Worm (Caenorhabditis elegans) whole organism, L1 larva: ENCODE data around the gene tctn-1.

ENCODE experiments used
- C04F5.9 ChIP-seq: sonication (generic microtip); optimal IDR thresholded peaks from 2 replicates; lab custom pipeline; 2016; ENCODE audit warnings: missing genetic modification characterization, missing compliant biosample characterization
- C16A3.4 ChIP-seq: fragments of 150-350 bp; optimal IDR thresholded peaks from 2 replicates; lab custom pipeline; 2014; ENCODE audit warnings: missing biosample characterization, missing genetic modification characterization
- C34B4.2 ChIP-seq: sonication (generic microtip); optimal IDR thresholded peaks from 2 replicates; lab custom pipeline; 2017; ENCODE audit warnings: mild to moderate bottlenecking, missing genetic modification characterization, missing compliant biosample characterization
- F16B12.6 ChIP-seq: fragments of 150-350 bp; optimal IDR thresholded peaks from 2 replicates; lab custom pipeline; 2014; ENCODE audit warnings: missing biosample characterization, missing genetic modification characterization
- aly-2 ChIP-seq: fragments of 150-350 bp; optimal IDR thresholded peaks from 2 replicates; lab custom pipeline; 2014; ENCODE audit warnings: missing biosample characterization, missing genetic modification characterization
- ama-1 ChIP-seq: fragments of 150-350 bp; optimal IDR thresholded peaks from 2 replicates; lab custom pipeline; 2014
- ceh-88 ChIP-seq: fragments of 200-800 bp; sonication (Bioruptor generic); IDR thresholded peaks from 2 replicates; pipeline ENCODE4 v1.3.6; 2022; ENCODE audit warnings: missing genetic modification characterization, missing compliant biosample characterization
- dpl-1 ChIP-seq, 3 experiments: fragments of 150-350 bp in 2 of 3; sonication (generic microtip) in 1 of 3; optimal IDR thresholded peaks; 2 replicates each; lab custom pipeline; 2014 to 2017; ENCODE audit warnings: missing biosample characterization in 3 of 3, missing genetic modification characterization in 3 of 3, missing genetic modification reagents in 3 of 3
- dsc-1 ChIP-seq: sonication (generic microtip); optimal IDR thresholded peaks from 2 replicates; lab custom pipeline; 2016; ENCODE audit warnings: mild to moderate bottlenecking, missing genetic modification characterization, missing compliant biosample characterization
- efl-1 ChIP-seq, 4 experiments: fragments of 150-350 bp; optimal IDR thresholded peaks in 3 of 4; peaks in 1 of 4; 1 replicate in 1 of 4; 2 replicates in 3 of 4; lab custom pipeline; 2014; ENCODE audit warnings: missing biosample characterization in 2 of 4, missing genetic modification characterization in 2 of 4, missing genetic modification reagents in 2 of 4
- egl-13 ChIP-seq: sonication (generic microtip); optimal IDR thresholded peaks from 2 replicates; lab custom pipeline; 2016; ENCODE audit warnings: missing genotype, missing genetic modification reagents, missing genetic modification characterization, missing compliant biosample characterization
- ets-5 ChIP-seq: fragments of 200-800 bp; sonication (Bioruptor generic); IDR thresholded peaks from 2 replicates; pipeline ENCODE4 v1.3.6; 2022; ENCODE audit warnings: missing genetic modification characterization, missing compliant biosample characterization
- fkh-4 ChIP-seq: sonication (generic microtip); optimal IDR thresholded peaks from 2 replicates; lab custom pipeline; 2016; ENCODE audit warnings: missing compliant biosample characterization, missing genetic modification characterization, borderline replicate concordance
- fkh-8 ChIP-seq: sonication (generic microtip); optimal IDR thresholded peaks from 2 replicates; lab custom pipeline; 2016; ENCODE audit warnings: mild to moderate bottlenecking, missing genetic modification characterization, missing compliant biosample characterization
- grh-1 ChIP-seq: fragments of 200-800 bp; sonication (Bioruptor generic); IDR thresholded peaks from 2 replicates; pipeline ENCODE4 v1.3.6; 2022; ENCODE audit warnings: missing genetic modification reagents, missing genetic modification characterization, missing compliant biosample characterization
- irx-1 ChIP-seq: sonication (generic microtip); optimal IDR thresholded peaks from 2 replicates; lab custom pipeline; 2016; ENCODE audit warnings: missing genetic modification characterization, missing compliant biosample characterization
- isw-1 ChIP-seq: fragments of 200-800 bp; sonication (Bioruptor generic); IDR thresholded peaks from 2 replicates; pipeline ENCODE4 v1.3.6; 2022; ENCODE audit warnings: missing genetic modification characterization, missing compliant biosample characterization
- lin-13 ChIP-seq: fragments of 150-350 bp; optimal IDR thresholded peaks from 2 replicates; lab custom pipeline; 2014; ENCODE audit warnings: missing biosample characterization, missing genetic modification reagents, missing genetic modification characterization
- lin-14 ChIP-seq: fragments of 200-800 bp; sonication (Bioruptor generic); optimal IDR thresholded peaks from 2 replicates; lab custom pipeline; 2018; ENCODE audit warnings: mild to moderate bottlenecking, missing genetic modification characterization, moderate library complexity, missing compliant biosample characterization
- lin-35 ChIP-seq, 2 experiments: fragments of 150-350 bp; optimal IDR thresholded peaks; 2 replicates each; lab custom pipeline; 2014; ENCODE audit warnings: missing biosample characterization in 2 of 2, missing genetic modification characterization in 2 of 2, missing genetic modification reagents in 2 of 2
- lir-3 ChIP-seq: sonication (generic microtip); optimal IDR thresholded peaks from 2 replicates; lab custom pipeline; 2016; ENCODE audit warnings: mild to moderate bottlenecking, missing genetic modification characterization, moderate library complexity, missing compliant biosample characterization; ENCODE audit not compliant: poor library complexity
- lsy-2 ChIP-seq, 2 experiments: fragments of 150-350 bp; optimal IDR thresholded peaks; 2 replicates each; lab custom pipeline; 2014; ENCODE audit warnings: missing biosample characterization in 2 of 2, missing genetic modification characterization in 2 of 2
- mab-9 ChIP-seq: fragments of 200-800 bp; sonication (Bioruptor generic); IDR thresholded peaks from 2 replicates; pipeline ENCODE4 v1.3.6; 2022; ENCODE audit warnings: missing genetic modification reagents, missing genetic modification characterization, missing compliant biosample characterization
- mep-1 ChIP-seq: fragments of 150-350 bp; optimal IDR thresholded peaks from 2 replicates; lab custom pipeline; 2014; ENCODE audit warnings: missing biosample characterization, missing genetic modification characterization
- nhr-11 ChIP-seq: fragments of 150-350 bp; optimal IDR thresholded peaks from 2 replicates; lab custom pipeline; 2014; ENCODE audit warnings: missing biosample characterization, missing genetic modification characterization
- nhr-12 ChIP-seq: sonication (generic microtip); optimal IDR thresholded peaks from 2 replicates; lab custom pipeline; 2017; ENCODE audit warnings: missing biosample characterization, missing genetic modification characterization
- nhr-19 ChIP-seq: fragments of 200-800 bp; sonication (Bioruptor generic); conservative IDR thresholded peaks from 2 replicates; pipeline ENCODE4 v1.3.6; 2022; ENCODE audit warnings: missing genetic modification characterization, missing compliant biosample characterization
- nhr-20 ChIP-seq: sonication (generic microtip); optimal IDR thresholded peaks from 2 replicates; lab custom pipeline; 2016; ENCODE audit warnings: mild to moderate bottlenecking, missing genetic modification characterization, missing compliant biosample characterization
- nhr-47 ChIP-seq: sonication (generic microtip); optimal IDR thresholded peaks from 2 replicates; lab custom pipeline; 2016; ENCODE audit warnings: mild to moderate bottlenecking, missing genetic modification characterization, moderate library complexity, missing compliant biosample characterization
- nhr-71 ChIP-seq: sonication (generic microtip); optimal IDR thresholded peaks from 2 replicates; lab custom pipeline; 2016; ENCODE audit warnings: mild to moderate bottlenecking, missing genetic modification characterization, moderate library complexity, missing compliant biosample characterization
- nhr-85 ChIP-seq: sonication (generic microtip); peaks from one replicate; lab custom pipeline; 2016; ENCODE audit warnings: missing genetic modification characterization, inconsistent platforms, missing compliant biosample characterization
- pag-3 ChIP-seq: sonication (generic microtip); optimal IDR thresholded peaks from 2 replicates; lab custom pipeline; 2017; ENCODE audit warnings: missing genetic modification characterization, mild to moderate bottlenecking, missing compliant biosample characterization, antibody characterized with exemption, borderline replicate concordance; ENCODE audit not compliant: insufficient read depth
- pqm-1 ChIP-seq: sonication (generic microtip); optimal IDR thresholded peaks from 3 replicates; lab custom pipeline; 2017; ENCODE audit warnings: missing biosample characterization, missing genetic modification characterization
- rnt-1 ChIP-seq: sonication (generic microtip); optimal IDR thresholded peaks from 2 replicates; lab custom pipeline; 2016; ENCODE audit warnings: mild to moderate bottlenecking, missing genetic modification characterization, moderate library complexity, missing compliant biosample characterization
- skn-1 ChIP-seq: fragments of 150-350 bp; optimal IDR thresholded peaks from 2 replicates; lab custom pipeline; 2014; ENCODE audit warnings: missing biosample characterization, missing genetic modification characterization
- snu-23 ChIP-seq: sonication (generic microtip); optimal IDR thresholded peaks from 2 replicates; lab custom pipeline; 2016; ENCODE audit warnings: missing genetic modification characterization, missing compliant biosample characterization
- swsn-7 ChIP-seq: sonication (generic microtip); optimal IDR thresholded peaks from 2 replicates; lab custom pipeline; 2016; ENCODE audit warnings: missing genetic modification characterization, missing compliant biosample characterization
- tbx-2 ChIP-seq: sonication (generic microtip); optimal IDR thresholded peaks from 2 replicates; lab custom pipeline; 2016; ENCODE audit warnings: missing genetic modification characterization, missing compliant biosample characterization
- unc-86 ChIP-seq: sonication (generic microtip); optimal IDR thresholded peaks from 2 replicates; lab custom pipeline; 2016; ENCODE audit warnings: missing genetic modification characterization, missing compliant biosample characterization
- unc-98 ChIP-seq: fragments of 200-800 bp; sonication (Bioruptor generic); IDR thresholded peaks from 2 replicates; pipeline ENCODE4 v1.3.6; 2022; ENCODE audit warnings: missing genetic modification characterization, missing compliant biosample characterization
- xbp-1 ChIP-seq: sonication (generic microtip); optimal IDR thresholded peaks from 2 replicates; lab custom pipeline; 2016; ENCODE audit warnings: missing genetic modification characterization, missing compliant biosample characterization
- zip-4 ChIP-seq: fragments of 200-800 bp; sonication (Bioruptor generic); optimal IDR thresholded peaks from 2 replicates; lab custom pipeline; 2018; ENCODE audit warnings: mild to moderate bottlenecking, missing genetic modification characterization, moderate library complexity, missing compliant biosample characterization
- ztf-11 ChIP-seq, 2 experiments: sonication (generic microtip); optimal IDR thresholded peaks; 2 replicates each; lab custom pipeline; 2016 to 2017; ENCODE audit warnings: missing genetic modification characterization in 2 of 2, missing biosample characterization in 1 of 2, missing compliant biosample characterization in 1 of 2
- ztf-4 ChIP-seq: fragments of 150-350 bp; optimal IDR thresholded peaks from 2 replicates; lab custom pipeline; 2014; ENCODE audit warnings: missing biosample characterization, missing genetic modification characterization

The tctn-1 gene

DNA sequence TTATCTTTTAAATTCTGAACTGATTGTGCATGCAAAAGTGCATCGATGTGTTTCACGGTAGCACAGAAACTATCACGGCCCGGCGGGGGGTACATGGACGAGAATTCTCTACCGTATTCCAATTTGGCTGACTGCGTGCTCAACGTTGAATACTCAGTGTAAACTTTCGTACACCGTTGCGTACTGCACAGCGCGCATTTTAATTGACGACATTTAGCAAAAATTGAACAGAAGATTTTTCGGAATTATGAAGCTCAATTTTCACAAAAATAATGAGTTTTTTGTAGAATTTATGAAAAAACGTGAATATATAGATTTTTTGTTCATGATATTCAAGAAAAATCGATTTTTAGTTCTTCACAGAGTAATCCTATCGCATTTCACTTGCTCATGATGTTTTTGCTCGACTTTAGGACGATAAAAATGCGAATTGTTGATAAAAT, 22.1 kb downstream of the tctn-1 start (continued):
- peak; percentile 20 for TF ChIP-seq C34B4.2
- peak; percentile 84 for TF ChIP-seq lin-14 (GFP tag; lab: Kevin White, UChicago)
- TF ChIP-seq zip-4: peak; percentile 63
- peak; percentile 65 for TF ChIP-seq nhr-11 (tag; lab: Kevin White, UChicago)
- TF ChIP-seq mab-9 (GFP tag; lab: Robert Waterston, UW): peak; percentile 100
- peak; percentile 69 to 76 for TF ChIP-seq efl-1 (optimal IDR thresholded peaks at IDR 0.05; lab: Kevin White, UChicago)
- TF ChIP-seq efl-1 (GFP tag; optimal IDR thresholded peaks at IDR 0.05 in 1 of 2; lab: Kevin White, UChicago): peak; percentile 50 to 95
- TF ChIP-seq grh-1 (GFP tag; lab: Robert Waterston, UW): peak; percentile 100
- peak; percentile 3 for TF ChIP-seq C16A3.4 (tag; lab: Kevin White, UChicago)
- peak in 1 of 2 experiments; percentile 74 for TF ChIP-seq ztf-11 (tag; optimal IDR thresholded peaks at IDR 0.05; lab: Kevin White, UChicago)
- TF ChIP-seq, all 84 proteins: peak for 50; not testable (repeated sequence) for 34

DNA sequence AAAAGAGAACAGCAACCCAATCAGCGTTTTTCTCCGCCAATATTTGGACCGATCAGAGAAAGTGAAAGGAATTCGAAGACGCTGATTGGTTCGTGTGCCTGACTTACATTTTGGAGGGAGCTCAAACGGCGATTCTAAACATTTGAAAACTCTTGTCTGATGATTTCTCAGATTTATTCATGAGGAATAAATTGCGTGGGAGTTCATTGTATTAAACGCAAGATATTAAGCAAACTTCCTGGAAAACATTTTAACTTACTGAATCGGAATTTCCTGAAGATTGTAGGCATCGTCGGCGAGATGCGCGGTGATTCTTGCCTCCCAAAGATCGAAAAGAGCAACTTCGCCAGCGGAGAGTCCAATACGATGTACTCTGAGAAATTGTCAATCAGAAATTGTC, 23.1 kb downstream of the tctn-1 start, which contains the start of gene K08F11.1:
Gene K08F11.1, plus strand, starts transcription at position 301 of the 400 bp plus-strand sequence.
- TF ChIP-seq pag-3 (tag; lab: Kevin White, UChicago): no peak
- no peak for TF ChIP-seq aly-2
- TF ChIP-seq fkh-4: no peak
- no peak for TF ChIP-seq egl-13 (tag; lab: Kevin White, UChicago)
- no peak for TF ChIP-seq swsn-7 (tag; lab: Kevin White, UChicago)
- TF ChIP-seq irx-1: no peak
- no peak for TF ChIP-seq lin-14 (GFP tag; lab: Kevin White, UChicago)
- no peak for TF ChIP-seq lir-3 (tag; lab: Kevin White, UChicago)
- no peak for TF ChIP-seq C04F5.9 (tag; lab: Kevin White, UChicago)
- no peak for TF ChIP-seq ceh-88 (GFP tag; lab: Robert Waterston, UW)
- TF ChIP-seq, all 84 proteins: peak for 0

DNA sequence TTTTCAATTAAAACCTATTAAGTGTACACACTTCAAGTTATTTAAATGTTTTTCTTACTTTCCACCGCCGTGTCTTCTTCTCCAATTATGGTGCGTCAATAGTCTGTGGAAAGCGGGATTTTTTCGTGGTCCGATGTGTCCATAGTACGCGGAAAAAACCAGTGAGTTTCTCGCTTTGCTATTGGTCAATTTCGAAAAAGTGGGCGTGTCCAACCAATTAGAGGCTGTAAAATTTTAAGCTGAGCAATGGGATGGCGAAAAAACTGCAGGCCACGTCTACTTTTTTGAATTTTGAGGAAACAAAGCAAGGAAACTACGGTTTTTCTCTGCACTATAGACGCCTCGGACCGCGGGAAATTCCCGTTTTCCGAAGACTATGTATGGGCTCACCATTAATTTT, 23.9 kb downstream of the tctn-1 start:
- TF ChIP-seq ama-1 (lab: Kevin White, UChicago) (no peak), unc-86 (tag; lab: Kevin White, UChicago) (no peak), mep-1 (tag; lab: Kevin White, UChicago) (no peak), ets-5 (no peak), lin-13 (GFP tag; lab: Kevin White, UChicago) (no peak), rnt-1 (no peak), nhr-12 (tag; lab: Kevin White, UChicago) (no peak), skn-1 (tag; lab: Kevin White, UChicago) (no peak), dsc-1 (tag; lab: Kevin White, UChicago) (no peak), nhr-47 (no peak), ztf-11 (tag; optimal IDR thresholded peaks at IDR 0.05; lab: Kevin White, UChicago) (no peak), swsn-7 (tag; lab: Kevin White, UChicago) (no peak), ztf-4 (no peak), ceh-88 (GFP tag; lab: Robert Waterston, UW) (no peak), pqm-1 (no peak)

DNA sequence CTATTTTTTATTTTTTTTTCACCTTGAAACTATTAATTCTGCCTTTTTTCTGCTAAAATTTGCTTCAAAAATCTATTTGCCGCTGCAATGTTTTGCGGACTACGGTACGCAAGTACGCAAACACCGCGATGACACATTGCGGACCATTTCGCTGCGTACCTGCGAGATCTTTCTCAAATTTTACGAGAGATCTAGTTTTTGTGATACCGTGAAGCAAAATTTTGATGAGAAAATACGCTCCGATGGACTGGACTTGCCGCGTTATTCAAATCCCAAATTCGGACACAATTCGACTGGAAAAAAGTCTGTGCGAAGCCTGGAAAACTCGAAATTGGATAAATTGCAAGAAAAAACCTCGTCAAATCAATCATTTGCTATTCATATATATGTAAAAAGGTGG, 27.1 kb downstream of the tctn-1 start:
- TF ChIP-seq lin-14 (GFP tag; lab: Kevin White, UChicago) (peak; percentile 47), nhr-19 (GFP tag; lab: Robert Waterston, UW) (peak; percentile 98), C04F5.9 (tag; lab: Kevin White, UChicago) (peak; percentile 3), efl-1 (optimal IDR thresholded peaks at IDR 0.05; lab: Kevin White, UChicago) (peak; percentile 36 to 60), efl-1 (GFP tag; optimal IDR thresholded peaks at IDR 0.05 in 1 of 2; lab: Kevin White, UChicago) (peak; percentile 63 to 75), lin-35 (GFP tag; optimal IDR thresholded peaks at IDR 0.05; lab: Kevin White, UChicago) (peak; percentile 31 to 60), xbp-1 (tag; lab: Kevin White, UChicago) (peak; percentile 44), dsc-1 (tag; lab: Kevin White, UChicago) (peak; percentile 32), nhr-71 (tag; lab: Kevin White, UChicago) (peak; percentile 71), grh-1 (GFP tag; lab: Robert Waterston, UW) (peak; percentile 97), swsn-7 (tag; lab: Kevin White, UChicago) (peak; percentile 24), fkh-8 (tag; lab: Kevin White, UChicago) (peak; percentile 60), nhr-20 (tag; lab: Kevin White, UChicago) (peak; percentile 46), dpl-1 (GFP tag; optimal IDR thresholded peaks at IDR 0.05; lab: Kevin White, UChicago) (peak in 2 of 3 experiments; percentile 50), nhr-47 (peak; percentile 77), tbx-2 (tag; lab: Kevin White, UChicago) (peak; percentile 39), mab-9 (GFP tag; lab: Robert Waterston, UW) (peak; percentile 93), lsy-2 (tag; optimal IDR thresholded peaks at IDR 0.05; lab: Kevin White, UChicago) (peak; percentile 61 to 89), F16B12.6 (tag; lab: Kevin White, UChicago) (peak; percentile 61), nhr-85 (tag; lab: Kevin White, UChicago) (peak; percentile 58), ceh-88 (GFP tag; lab: Robert Waterston, UW) (peak; percentile 97), isw-1 (GFP tag; lab: Robert Waterston, UW) (peak; percentile 95), rnt-1 (peak; percentile 64), unc-86 (tag; lab: Kevin White, UChicago) (peak; percentile 29), snu-23 (GFP tag; lab: Kevin White, UChicago) (peak; percentile 42), unc-98 (GFP tag; lab: Robert Waterston, UW) (peak; percentile 95)
